Worm (Caenorhabditis elegans): Measurements from ENCODE around the gene F54H12.4.

DNA sequence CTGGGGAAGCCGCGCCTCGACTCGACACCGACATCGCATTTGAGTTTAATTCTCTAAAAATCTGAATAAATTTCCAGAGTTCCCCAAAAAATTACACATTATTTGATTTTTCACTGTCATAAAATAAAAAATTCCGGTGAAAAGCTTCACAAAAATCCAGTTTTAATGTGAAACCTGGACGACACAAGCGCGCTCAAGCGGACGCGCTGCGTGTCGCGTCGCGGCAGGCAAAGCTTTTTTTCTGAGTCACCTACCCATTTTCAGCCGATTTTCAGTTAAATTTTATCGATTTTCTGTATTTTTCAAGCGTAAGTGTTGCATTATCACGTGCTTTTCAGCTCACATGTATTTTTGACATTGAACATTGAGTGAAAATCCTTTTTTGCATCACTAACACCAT lies 47.2 kb upstream of the F54H12.4 start, which contains the start of gene cit-1.1:
- TF ChIP-seq mes-4 (tag; optimal IDR thresholded peaks at IDR 0.05) (no peak), ztf-26 (tag; optimal IDR thresholded peaks at IDR 0.05) (no peak), ztf-25 (GFP tag; IDR thresholded peaks at IDR 0.05) (no peak), pha-4 (tag; optimal IDR thresholded peaks at IDR 0.05) (no peak), nfya-1 (tag; optimal IDR thresholded peaks at IDR 0.05; ENCODE audit: borderline replicate concordance, insufficient read depth) (no peak), lin-35 (GFP tag; optimal IDR thresholded peaks at IDR 0.05) (no peak), ama-1 (optimal IDR thresholded peaks at IDR 0.05) (no peak), ama-1 (GFP tag; optimal IDR thresholded peaks at IDR 0.05) (no peak), unc-62 (GFP tag; optimal IDR thresholded peaks at IDR 0.05) (no peak), madf-6 (GFP tag; IDR thresholded peaks at IDR 0.05) (no peak), B0035.1 (tag; optimal IDR thresholded peaks at IDR 0.05) (no peak), C06A6.2 (GFP tag; conservative IDR thresholded peaks at IDR 0.05) (no peak), die-1 (tag; optimal IDR thresholded peaks at IDR 0.05) (no peak)
